Worm (Caenorhabditis elegans) whole organism, L3 larva: Measurements from ENCODE around the gene unc-62.

Experiments
- ZK546.5 ChIP-seq: sonication (generic microtip); optimal IDR thresholded peaks from 2 replicates; lab custom pipeline; 2017; ENCODE audit warnings: missing biosample characterization, missing genetic modification characterization
- aly-2 ChIP-seq: fragments of 150-350 bp; optimal IDR thresholded peaks from 2 replicates; lab custom pipeline; 2014; ENCODE audit warnings: missing biosample characterization, missing genetic modification characterization
- ama-1 ChIP-seq: fragments of 150-350 bp; optimal IDR thresholded peaks from 2 replicates; lab custom pipeline; 2018
- ceh-28 ChIP-seq: fragments of 150-350 bp; optimal IDR thresholded peaks from 2 replicates; lab custom pipeline; 2014; ENCODE audit warnings: missing biosample characterization, missing genetic modification reagents, missing genetic modification characterization
- ceh-82 ChIP-seq: fragments of 150-350 bp; optimal IDR thresholded peaks from 2 replicates; lab custom pipeline; 2014; ENCODE audit warnings: missing biosample characterization, missing genetic modification characterization
- ceh-9 ChIP-seq: sonication (generic microtip); optimal IDR thresholded peaks from 2 replicates; lab custom pipeline; 2018; ENCODE audit warnings: missing biosample characterization, missing genetic modification characterization
- egl-5 ChIP-seq: fragments of 150-350 bp; optimal IDR thresholded peaks from 2 replicates; lab custom pipeline; 2017; ENCODE audit warnings: missing biosample characterization, missing genetic modification reagents, missing genetic modification characterization, inconsistent platforms
- eor-1 ChIP-seq, 2 experiments: fragments of 150-350 bp; optimal IDR thresholded peaks; 2 replicates each; lab custom pipeline; 2014 to 2018; ENCODE audit warnings: missing biosample characterization in 2 of 2, missing genetic modification characterization in 2 of 2
- hmg-11 ChIP-seq: sonication (generic microtip); optimal IDR thresholded peaks from 2 replicates; lab custom pipeline; 2016; ENCODE audit warnings: missing genetic modification characterization, missing compliant biosample characterization
- lin-15B ChIP-seq: fragments of 150-350 bp; optimal IDR thresholded peaks from 2 replicates; lab custom pipeline; 2014; ENCODE audit warnings: missing biosample characterization, missing genetic modification characterization
- lin-39 ChIP-seq: fragments of 150-350 bp; optimal IDR thresholded peaks from 2 replicates; lab custom pipeline; 2018; ENCODE audit warnings: missing biosample characterization, missing genetic modification reagents, missing genetic modification characterization
- mml-1 ChIP-seq: fragments of 150-350 bp; sonication (generic microtip); optimal IDR thresholded peaks from 3 replicates; lab custom pipeline; 2014; ENCODE audit warnings: missing biosample characterization, missing genetic modification characterization
- nfya-1 ChIP-seq: sonication (generic microtip); optimal IDR thresholded peaks from 2 replicates; lab custom pipeline; 2017; ENCODE audit warnings: missing genetic modification characterization, mild to moderate bottlenecking, missing compliant biosample characterization, antibody characterized with exemption, moderate library complexity; ENCODE audit not compliant: insufficient read depth
- nhr-11 ChIP-seq: fragments of 150-350 bp; optimal IDR thresholded peaks from 2 replicates; lab custom pipeline; 2014; ENCODE audit warnings: missing biosample characterization, missing genetic modification characterization
- nhr-12 ChIP-seq: fragments of 150-350 bp; optimal IDR thresholded peaks from 2 replicates; lab custom pipeline; 2014; ENCODE audit warnings: missing biosample characterization, missing genetic modification characterization
- nhr-23 ChIP-seq: fragments of 150-350 bp; optimal IDR thresholded peaks from 2 replicates; lab custom pipeline; 2014; ENCODE audit warnings: missing biosample characterization, missing genetic modification reagents, missing genetic modification characterization
- nhr-237 ChIP-seq: fragments of 150-350 bp; optimal IDR thresholded peaks from 2 replicates; lab custom pipeline; 2014; ENCODE audit warnings: missing biosample characterization, missing genetic modification characterization
- nhr-25 ChIP-seq: sonication (generic microtip); optimal IDR thresholded peaks from 2 replicates; lab custom pipeline; 2017; ENCODE audit warnings: missing biosample characterization, missing genetic modification characterization
- nhr-43 ChIP-seq: sonication (generic microtip); optimal IDR thresholded peaks from 2 replicates; lab custom pipeline; 2016; ENCODE audit warnings: mild to moderate bottlenecking, missing genetic modification characterization, missing compliant biosample characterization; ENCODE audit not compliant: poor library complexity, severe bottlenecking
- nhr-67 ChIP-seq: fragments of 150-350 bp; optimal IDR thresholded peaks from 2 replicates; lab custom pipeline; 2014; ENCODE audit warnings: missing biosample characterization, missing genetic modification characterization
- nhr-76 ChIP-seq: fragments of 150-350 bp; sonication (generic microtip); optimal IDR thresholded peaks from 5 replicates; lab custom pipeline; 2014; ENCODE audit warnings: missing biosample characterization, missing genetic modification characterization
- nhr-77 ChIP-seq: fragments of 150-350 bp; optimal IDR thresholded peaks from 2 replicates; lab custom pipeline; 2014; ENCODE audit warnings: missing biosample characterization, missing genetic modification characterization
- pqm-1 ChIP-seq: fragments of 150-350 bp; optimal IDR thresholded peaks from 2 replicates; lab custom pipeline; 2017; ENCODE audit warnings: missing biosample characterization, missing genetic modification characterization, inconsistent platforms
- sea-2 ChIP-seq: fragments of 150-350 bp; sonication (generic microtip); optimal IDR thresholded peaks from 4 replicates; lab custom pipeline; 2014; ENCODE audit warnings: missing biosample characterization, missing genetic modification reagents, missing genetic modification characterization
- snpc-4 ChIP-seq: fragments of 150-350 bp; optimal IDR thresholded peaks from 2 replicates; lab custom pipeline; 2014; ENCODE audit warnings: missing biosample characterization, missing genetic modification characterization
- unc-39 ChIP-seq: sonication (generic microtip); optimal IDR thresholded peaks from 4 replicates; lab custom pipeline; 2017; ENCODE audit warnings: missing biosample characterization, missing genetic modification characterization
- unc-62 ChIP-seq: fragments of 150-350 bp; sonication (generic microtip); optimal IDR thresholded peaks from 4 replicates; lab custom pipeline; 2014; ENCODE audit warnings: missing biosample characterization, missing genetic modification reagents, missing genetic modification characterization
- ztf-11 ChIP-seq: fragments of 150-350 bp; optimal IDR thresholded peaks from 2 replicates; lab custom pipeline; 2014; ENCODE audit warnings: missing biosample characterization, missing genetic modification characterization
- ztf-4 ChIP-seq: fragments of 150-350 bp; optimal IDR thresholded peaks from 2 replicates; lab custom pipeline; 2014; ENCODE audit warnings: missing biosample characterization, missing genetic modification characterization

Gene unc-62

ce11 chrV:4512733-4513132 is 15.5 kb downstream of the unc-62 start, which contains the start of gene T28F12.1:
TSS of gene T28F12.1 (plus strand) at chrV:4513033.
- TF ChIP-seq nhr-67 (tag; lab: Kevin White, UChicago) (no peak), nhr-11 (tag; lab: Kevin White, UChicago) (no peak), nhr-77 (tag; lab: Kevin White, UChicago) (no peak), nhr-43 (tag; lab: Kevin White, UChicago) (no peak), nhr-237 (no peak), ama-1 (lab: Kevin White, UChicago) (no peak), lin-39 (tag; lab: Kevin White, UChicago) (no peak), unc-39 (tag; lab: Kevin White, UChicago) (no peak), mml-1 (tag; lab: Kevin White, UChicago) (no peak), nhr-25 (no peak), ztf-4 (no peak)

ce11 chrV:4518657-4519056 is 21.4 kb downstream of the unc-62 start:
- TF ChIP-seq unc-39 (tag; lab: Kevin White, UChicago): no peak
- TF ChIP-seq nhr-67 (tag; lab: Kevin White, UChicago): no peak
- no peak for TF ChIP-seq aly-2 (tag; lab: Kevin White, UChicago)
- TF ChIP-seq ztf-11 (tag; lab: Kevin White, UChicago): no peak
- no peak for TF ChIP-seq unc-62 (GFP tag; lab: Kevin White, UChicago)
- no peak for TF ChIP-seq hmg-11 (tag; lab: Kevin White, UChicago)

ce11 chrV:4523312-4523711 is 26.1 kb downstream of the unc-62 start:
- TF ChIP-seq mml-1 (tag; lab: Kevin White, UChicago): no peak
- no peak for TF ChIP-seq nfya-1
- no peak for TF ChIP-seq nhr-43 (tag; lab: Kevin White, UChicago)
- peak; percentile 53 for TF ChIP-seq nhr-23 (tag; lab: Kevin White, UChicago)

- TF ChIP-seq ZK546.5 (tag; lab: Kevin White, UChicago) (no peak), snpc-4 (tag; lab: Kevin White, UChicago) (no peak), ceh-9 (no peak)
Measured at ce11 chrV:4523844-4524243, 26.6 kb downstream of the unc-62 start.

ce11 chrV:4524327-4524726 is 27.1 kb downstream of the unc-62 start:
- peak; percentile 68 for TF ChIP-seq nhr-23 (tag; lab: Kevin White, UChicago)
- TF ChIP-seq egl-5: no peak

- TF ChIP-seq nhr-76: no peak
- TF ChIP-seq, all 47 proteins: peak for 0
Measured at ce11 chrV:4525106-4525505, 27.8 kb downstream of the unc-62 start.

ce11 chrV:4525512-4525911 is 28.3 kb downstream of the unc-62 start:
- TF ChIP-seq nhr-12 (tag; lab: Kevin White, UChicago) (no peak), nhr-11 (tag; lab: Kevin White, UChicago) (no peak), pqm-1 (tag; lab: Kevin White, UChicago) (no peak), lin-15B (tag; lab: Kevin White, UChicago) (no peak), nhr-23 (tag; lab: Kevin White, UChicago) (no peak), sea-2 (no peak), eor-1 (tag; optimal IDR thresholded peaks at IDR 0.05; lab: Kevin White, UChicago) (no peak), snpc-4 (tag; lab: Kevin White, UChicago) (no peak), ceh-28 (tag; lab: Kevin White, UChicago) (no peak), nhr-76 (no peak), ceh-82 (tag; lab: Kevin White, UChicago) (no peak), unc-39 (tag; lab: Kevin White, UChicago) (no peak), nhr-43 (tag; lab: Kevin White, UChicago) (no peak), ztf-4 (no peak), ztf-11 (tag; lab: Kevin White, UChicago) (no peak)
